Worm (Caenorhabditis elegans) whole organism, young adult: ENCODE results near the gene Y73B6BL.22.

Source experiments
- B0035.1 ChIP-seq: sonication (generic microtip); optimal IDR thresholded peaks from 2 replicates; lab custom pipeline; 2016; ENCODE audit warnings: missing genetic modification characterization, mild to moderate bottlenecking, missing compliant biosample characterization, missing genotype, missing genetic modification reagents
- F23B12.7 ChIP-seq: sonication (generic microtip); optimal IDR thresholded peaks from 2 replicates; lab custom pipeline; 2017; ENCODE audit warnings: missing genetic modification characterization, mild to moderate bottlenecking, missing compliant biosample characterization, antibody characterized with exemption, moderate library complexity; ENCODE audit not compliant: insufficient read depth
- F33H1.4 ChIP-seq: fragments of 200-800 bp; sonication (Bioruptor generic); IDR thresholded peaks from 2 replicates; pipeline ENCODE4 v1.3.6; 2022; ENCODE audit warnings: missing genetic modification reagents, missing genetic modification characterization, missing compliant biosample characterization
- F37B4.10 ChIP-seq: fragments of 200-800 bp; sonication (Bioruptor generic); IDR thresholded peaks from 2 replicates; pipeline ENCODE4 v1.3.6; 2022; ENCODE audit warnings: missing genetic modification characterization, missing compliant biosample characterization
- K12H6.12 ChIP-seq: fragments of 200-800 bp; sonication (Bioruptor generic); optimal IDR thresholded peaks from 2 replicates; lab custom pipeline; 2018; ENCODE audit warnings: mild to moderate bottlenecking, missing genetic modification characterization, missing compliant biosample characterization
- T07F8.4 ChIP-seq: sonication (generic microtip); optimal IDR thresholded peaks from 2 replicates; lab custom pipeline; 2016; ENCODE audit warnings: mild to moderate bottlenecking, missing genetic modification characterization, moderate library complexity, missing compliant biosample characterization
- Y53F4B.3 ChIP-seq: fragments of 200-800 bp; sonication (Bioruptor generic); IDR thresholded peaks from 2 replicates; pipeline ENCODE4 v1.3.6; 2022; ENCODE audit warnings: missing genetic modification reagents, missing genetic modification characterization, missing compliant biosample characterization
- Y53G8AR.9 ChIP-seq: fragments of 200-800 bp; sonication (Bioruptor generic); conservative IDR thresholded peaks from 2 replicates; pipeline ENCODE4 v1.3.6; 2022; ENCODE audit warnings: missing genetic modification reagents, missing genetic modification characterization, missing compliant biosample characterization
- Y79H2A.3 ChIP-seq: fragments of 200-800 bp; sonication (Bioruptor generic); conservative IDR thresholded peaks from 2 replicates; pipeline ENCODE4 v1.3.6; 2022; ENCODE audit warnings: missing genetic modification reagents, missing genetic modification characterization, missing compliant biosample characterization
- ZK185.1 ChIP-seq: sonication (generic microtip); optimal IDR thresholded peaks from 2 replicates; lab custom pipeline; 2016; ENCODE audit warnings: mild to moderate bottlenecking, missing genetic modification characterization, missing compliant biosample characterization; ENCODE audit not compliant: poor library complexity, severe bottlenecking
- ama-1 ChIP-seq, 3 experiments: fragments of 150-350 bp in 1 of 3; sonication (generic microtip) in 2 of 3; optimal IDR thresholded peaks; 2 replicates each; lab custom pipeline; 2014 to 2018; ENCODE audit warnings: missing biosample characterization in 2 of 3, missing genetic modification characterization in 2 of 3, missing genetic modification reagents in 2 of 3
- aptf-2 ChIP-seq: fragments of 200-800 bp; sonication (Bioruptor generic); conservative IDR thresholded peaks from 2 replicates; pipeline ENCODE4 v1.3.6; 2022; ENCODE audit warnings: missing genetic modification reagents, missing genetic modification characterization, missing compliant biosample characterization
- aptf-3 ChIP-seq: fragments of 200-800 bp; sonication (Bioruptor generic); IDR thresholded peaks from 2 replicates; pipeline ENCODE4 v1.3.6; 2022; ENCODE audit warnings: missing genetic modification characterization, missing compliant biosample characterization
- atf-7 ChIP-seq: sonication (generic microtip); optimal IDR thresholded peaks from 2 replicates; lab custom pipeline; 2017; ENCODE audit warnings: mild to moderate bottlenecking, missing genetic modification characterization, missing compliant biosample characterization
- attf-5 ChIP-seq: fragments of 200-800 bp; sonication (Bioruptor generic); optimal IDR thresholded peaks from 2 replicates; lab custom pipeline; 2018; ENCODE audit warnings: mild to moderate bottlenecking, missing genetic modification characterization, missing compliant biosample characterization
- ccch-3 ChIP-seq: fragments of 200-800 bp; sonication (Bioruptor generic); optimal IDR thresholded peaks from 2 replicates; lab custom pipeline; 2018; ENCODE audit warnings: mild to moderate bottlenecking, missing genetic modification characterization, missing compliant biosample characterization
- cebp-2 ChIP-seq: fragments of 200-800 bp; sonication (Bioruptor generic); IDR thresholded peaks from 2 replicates; pipeline ENCODE4 v1.3.6; 2022; ENCODE audit warnings: missing genetic modification characterization, missing compliant biosample characterization
- ceh-58 ChIP-seq: fragments of 200-800 bp; sonication (Bioruptor generic); IDR thresholded peaks from 2 replicates; pipeline ENCODE4 v1.3.6; 2022; ENCODE audit warnings: missing genetic modification characterization, missing compliant biosample characterization
- ceh-91 ChIP-seq: fragments of 200-800 bp; sonication (Bioruptor generic); IDR thresholded peaks from 2 replicates; pipeline ENCODE4 v1.3.6; 2022; ENCODE audit warnings: missing genetic modification reagents, missing genetic modification characterization, missing compliant biosample characterization
- dox-1 ChIP-seq: fragments of 200-800 bp; sonication (Bioruptor generic); IDR thresholded peaks from 2 replicates; pipeline ENCODE4 v1.3.6; 2022; ENCODE audit warnings: missing genetic modification reagents, missing genetic modification characterization, missing compliant biosample characterization
- dpff-1 ChIP-seq: sonication (generic microtip); optimal IDR thresholded peaks from 2 replicates; lab custom pipeline; 2017; ENCODE audit warnings: mild to moderate bottlenecking, missing genetic modification characterization, missing compliant biosample characterization
- dpl-1 ChIP-seq: fragments of 150-350 bp; optimal IDR thresholded peaks from 2 replicates; lab custom pipeline; 2014; ENCODE audit warnings: missing biosample characterization, missing genetic modification reagents, missing genetic modification characterization
- efl-1 ChIP-seq: fragments of 150-350 bp; optimal IDR thresholded peaks from 2 replicates; lab custom pipeline; 2014; ENCODE audit warnings: missing biosample characterization, missing genetic modification reagents, missing genetic modification characterization
- egl-18 ChIP-seq: fragments of 200-800 bp; sonication (Bioruptor generic); IDR thresholded peaks from 2 replicates; pipeline ENCODE4 v1.3.6; 2022; ENCODE audit warnings: missing genetic modification reagents, missing genetic modification characterization, missing compliant biosample characterization
- egl-44 ChIP-seq: fragments of 200-800 bp; sonication (Bioruptor generic); IDR thresholded peaks from 2 replicates; pipeline ENCODE4 v1.3.6; 2022; ENCODE audit warnings: missing genetic modification reagents, missing genetic modification characterization, missing compliant biosample characterization
- ekl-4 ChIP-seq: fragments of 200-800 bp; sonication (Bioruptor generic); IDR thresholded peaks from 2 replicates; pipeline ENCODE4 v1.3.6; 2022; ENCODE audit warnings: missing genetic modification reagents, missing genetic modification characterization, missing compliant biosample characterization
- him-1 ChIP-seq: sonication (generic microtip); optimal IDR thresholded peaks from 2 replicates; lab custom pipeline; 2016; ENCODE audit warnings: missing genotype, missing genetic modification reagents, missing genetic modification characterization, missing compliant biosample characterization
- lag-1 ChIP-seq: fragments of 200-800 bp; sonication (Bioruptor generic); IDR thresholded peaks from 2 replicates; pipeline ENCODE4 v1.3.6; 2022; ENCODE audit warnings: missing genetic modification reagents, missing genetic modification characterization, missing compliant biosample characterization
- lin-35 ChIP-seq, 3 experiments: fragments of 150-350 bp in 2 of 3; sonication (generic microtip) in 1 of 3; optimal IDR thresholded peaks; 2 replicates each; lab custom pipeline; 2014 to 2018; ENCODE audit warnings: missing biosample characterization in 3 of 3, missing genetic modification characterization in 3 of 3, missing genetic modification reagents in 3 of 3
- lsy-27 ChIP-seq: sonication (generic microtip); optimal IDR thresholded peaks from 2 replicates; lab custom pipeline; 2017; ENCODE audit warnings: missing genetic modification characterization, mild to moderate bottlenecking, missing compliant biosample characterization, antibody characterized with exemption, missing genotype, borderline replicate concordance; ENCODE audit not compliant: insufficient read depth
- madf-3 ChIP-seq: fragments of 200-800 bp; sonication (Bioruptor generic); IDR thresholded peaks from 2 replicates; pipeline ENCODE4 v1.3.6; 2022; ENCODE audit warnings: missing genetic modification reagents, missing genetic modification characterization, missing compliant biosample characterization
- madf-6 ChIP-seq: fragments of 200-800 bp; sonication (Bioruptor generic); IDR thresholded peaks from 2 replicates; pipeline ENCODE4 v1.3.6; 2022; ENCODE audit warnings: missing genetic modification reagents, missing genetic modification characterization, missing compliant biosample characterization
- nfya-2 ChIP-seq: fragments of 200-800 bp; sonication (Bioruptor generic); IDR thresholded peaks from 2 replicates; pipeline ENCODE4 v1.3.6; 2022; ENCODE audit warnings: missing genetic modification reagents, missing genetic modification characterization, missing compliant biosample characterization
- nhr-90 ChIP-seq: sonication (generic microtip); optimal IDR thresholded peaks from 2 replicates; lab custom pipeline; 2016; ENCODE audit warnings: missing genotype, mild to moderate bottlenecking, missing genetic modification characterization, missing compliant biosample characterization
- pbrm-1 ChIP-seq: fragments of 200-800 bp; sonication (Bioruptor generic); IDR thresholded peaks from 2 replicates; pipeline ENCODE4 v1.3.6; 2022; ENCODE audit warnings: missing genetic modification reagents, missing genetic modification characterization, missing compliant biosample characterization
- rec-8 ChIP-seq, 2 experiments: sonication (generic microtip); optimal IDR thresholded peaks; 2 replicates each; lab custom pipeline; 2016; ENCODE audit warnings: mild to moderate bottlenecking in 2 of 2, missing genetic modification characterization in 2 of 2, missing genetic modification reagents in 2 of 2, missing genotype in 2 of 2, missing biosample characterization in 1 of 2, missing compliant biosample characterization in 1 of 2, moderate library complexity in 1 of 2
- snpc-1.3 ChIP-seq: sonication (generic microtip); optimal IDR thresholded peaks from 2 replicates; lab custom pipeline; 2017; ENCODE audit warnings: missing genetic modification characterization, mild to moderate bottlenecking, missing compliant biosample characterization, antibody characterized with exemption, moderate library complexity, missing genotype, missing genetic modification reagents; ENCODE audit not compliant: insufficient read depth
- snpc-4 ChIP-seq, 5 experiments: fragments of 150-350 bp in 1 of 5; sonication (generic microtip) in 4 of 5; optimal IDR thresholded peaks; 2 replicates each; lab custom pipeline; 2014 to 2018; ENCODE audit warnings: missing genetic modification characterization in 5 of 5, missing biosample characterization in 3 of 5, antibody characterized with exemption in 2 of 5, mild to moderate bottlenecking in 2 of 5, missing compliant biosample characterization in 2 of 5, missing genotype in 2 of 5, moderate library complexity in 2 of 5, missing genetic modification reagents in 1 of 5
- tlf-1 ChIP-seq: fragments of 200-800 bp; sonication (Bioruptor generic); optimal IDR thresholded peaks from 2 replicates; lab custom pipeline; 2018; ENCODE audit warnings: mild to moderate bottlenecking, missing genetic modification characterization, missing compliant biosample characterization
- xnd-1 ChIP-seq: sonication (generic microtip); optimal IDR thresholded peaks from 2 replicates; lab custom pipeline; 2016; ENCODE audit warnings: missing genotype, missing genetic modification reagents, missing genetic modification characterization, missing compliant biosample characterization
- zfh-2 ChIP-seq: fragments of 200-800 bp; sonication (Bioruptor generic); conservative IDR thresholded peaks from 2 replicates; pipeline ENCODE4 v1.3.6; 2022; ENCODE audit warnings: missing genetic modification reagents, missing genetic modification characterization, missing compliant biosample characterization
- ztf-18 ChIP-seq: sonication (generic microtip); optimal IDR thresholded peaks from 2 replicates; lab custom pipeline; 2016; ENCODE audit warnings: missing genotype, mild to moderate bottlenecking, missing genetic modification characterization, missing compliant biosample characterization
- ztf-22 ChIP-seq: fragments of 200-800 bp; sonication (Bioruptor generic); optimal IDR thresholded peaks from 2 replicates; lab custom pipeline; 2018; ENCODE audit warnings: mild to moderate bottlenecking, missing genetic modification characterization, moderate library complexity, missing compliant biosample characterization

Y73B6BL.22 gene

DNA sequence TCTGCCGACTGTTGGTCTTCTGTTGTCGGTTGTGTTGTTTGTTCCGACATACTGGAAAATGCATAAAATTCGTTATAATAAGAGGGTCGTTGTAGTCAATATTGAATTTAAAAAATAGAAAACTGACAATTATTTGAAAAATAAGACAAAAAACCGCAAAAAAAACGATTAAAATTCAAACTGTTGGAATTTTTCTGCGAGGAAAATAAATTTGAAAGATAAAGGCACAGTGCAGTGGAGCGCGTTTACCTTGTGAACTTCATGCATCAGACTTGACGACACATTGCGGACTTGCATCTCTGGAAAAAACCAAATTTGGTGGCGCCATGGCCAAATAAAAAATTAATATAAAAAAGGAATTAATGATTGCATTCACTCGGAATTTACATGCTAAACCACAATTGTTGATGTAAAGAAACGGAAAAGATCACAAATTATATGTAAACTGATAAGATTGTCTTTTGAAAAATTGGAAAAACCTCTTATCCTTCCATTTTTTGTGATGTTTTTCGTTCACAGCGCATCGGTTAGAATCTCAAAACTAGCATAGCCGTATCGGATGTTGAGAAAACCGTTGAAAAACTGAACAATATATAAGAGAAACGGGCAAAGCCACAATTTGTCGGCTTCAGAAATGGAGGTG is 39.9 kb downstream of the Y73B6BL.22 start, which contains the start of the genes hrpf-2 and bli-6 (continued):
- TF ChIP-seq egl-44 (GFP tag; lab: Robert Waterston, UW) (no peak), Y79H2A.3 (GFP tag; lab: Robert Waterston, UW) (no peak), lin-35 (GFP tag; optimal IDR thresholded peaks at IDR 0.05; lab: Kevin White, UChicago) (peak in 1 of 3 experiments; percentile 65), aptf-3 (GFP tag; lab: Robert Waterston, UW) (no peak), attf-5 (GFP tag; lab: Kevin White, UChicago) (peak; percentile 71), ceh-91 (GFP tag; lab: Robert Waterston, UW) (no peak), nfya-2 (no peak), efl-1 (GFP tag; lab: Kevin White, UChicago) (peak; percentile 47), ZK185.1 (peak; percentile 52), madf-6 (GFP tag; lab: Robert Waterston, UW) (peak; percentile 52; the same call in 1 of the 2 replicates), madf-3 (GFP tag; lab: Robert Waterston, UW) (0 out of 2 replicates have a peak, but pooled peaks have one; percentile 22), F33H1.4 (GFP tag; lab: Robert Waterston, UW) (peak; percentile 49; the same call in 1 of the 2 replicates), K12H6.12 (tag; lab: Kevin White, UChicago) (peak; percentile 4), F23B12.7 (peak; percentile 21), dox-1 (peak; percentile 43; the same call in 1 of the 2 replicates), Y53F4B.3 (GFP tag; lab: Robert Waterston, UW) (no peak), B0035.1 (no peak), ceh-58 (GFP tag; lab: Robert Waterston, UW) (no peak), atf-7 (tag; lab: Kevin White, UChicago) (no peak), snpc-1.3 (tag; lab: Kevin White, UChicago) (peak; percentile 74), ztf-18 (tag; lab: Kevin White, UChicago) (peak; percentile 3), him-1 (tag; lab: Kevin White, UChicago) (peak; percentile 2), lsy-27 (tag; lab: Kevin White, UChicago) (no peak), dpl-1 (GFP tag; lab: Kevin White, UChicago) (peak; percentile 57), T07F8.4 (tag; lab: Kevin White, UChicago) (no peak)

DNA sequence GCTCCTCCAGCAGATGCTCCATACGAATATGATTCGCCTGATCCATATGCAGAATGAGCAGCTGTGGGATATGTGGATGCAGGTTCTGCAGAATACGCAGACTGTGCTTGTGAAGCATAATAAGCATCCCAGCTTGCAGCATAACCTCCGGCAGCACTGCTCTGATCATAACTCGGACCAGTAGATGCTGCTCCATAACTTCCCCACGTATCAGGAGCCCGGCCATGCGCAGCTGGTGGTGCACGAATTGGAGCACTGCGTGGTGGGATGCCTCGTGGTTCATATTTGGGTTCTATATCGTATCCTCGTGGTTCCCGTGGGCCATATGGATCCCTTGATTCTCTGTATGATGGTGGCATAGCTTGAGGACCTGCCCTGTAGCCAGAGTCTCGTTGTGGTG is 42.7 kb downstream of the Y73B6BL.22 start:
- TF ChIP-seq F37B4.10 (GFP tag; lab: Robert Waterston, UW) (0 out of 2 replicates have a peak, but pooled peaks have one; percentile 67), zfh-2 (GFP tag; lab: Robert Waterston, UW) (peak; percentile 64), him-1 (tag; lab: Kevin White, UChicago) (no peak)

DNA sequence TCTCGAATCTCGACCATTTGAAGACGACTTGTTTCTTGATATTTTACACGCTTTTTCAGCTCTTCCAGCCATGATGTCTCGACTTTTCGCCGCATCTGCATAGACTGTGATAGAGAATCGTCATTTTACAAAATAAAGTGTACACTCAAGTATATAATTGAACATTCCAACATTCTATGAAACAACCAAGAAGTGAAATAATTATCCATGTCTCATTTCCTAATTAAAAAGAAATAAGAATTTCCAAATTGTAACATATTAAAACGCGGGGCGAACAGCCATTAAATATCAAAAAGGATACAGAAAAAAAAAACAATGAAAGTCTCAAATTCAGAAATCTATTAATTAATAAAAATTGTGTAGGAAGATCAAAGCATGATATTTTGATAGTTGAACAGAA is 43.5 kb downstream of the Y73B6BL.22 start, which contains the start of gene smg-3:
smg-3 (minus strand) TSS at position 101 of the 400 bp plus-strand sequence.
- no peak for TF ChIP-seq ccch-3 (GFP tag; lab: Kevin White, UChicago)
- no peak for TF ChIP-seq cebp-2 (GFP tag; lab: Robert Waterston, UW)
- no peak for TF ChIP-seq snpc-4 (GFP tag; optimal IDR thresholded peaks at IDR 0.05; lab: Kevin White, UChicago)
- TF ChIP-seq snpc-4 (tag; optimal IDR thresholded peaks at IDR 0.05; lab: Kevin White, UChicago), result peak in 1 of 4 experiments; percentile 65
- no peak for TF ChIP-seq rec-8 (tag; optimal IDR thresholded peaks at IDR 0.05; lab: Kevin White, UChicago)
- no peak for TF ChIP-seq egl-18
- TF ChIP-seq aptf-2 (GFP tag; lab: Robert Waterston, UW), result no peak
- peak; percentile 31; the same call in 1 of the 2 replicates for TF ChIP-seq pbrm-1 (GFP tag; lab: Robert Waterston, UW)
- no peak for TF ChIP-seq ekl-4
- TF ChIP-seq lag-1, result no peak
- no peak for TF ChIP-seq lin-35 (GFP tag; optimal IDR thresholded peaks at IDR 0.05; lab: Kevin White, UChicago)
- TF ChIP-seq dpff-1 (tag; lab: Kevin White, UChicago), result no peak
- TF ChIP-seq aptf-3 (GFP tag; lab: Robert Waterston, UW), result no peak
- TF ChIP-seq tlf-1 (GFP tag; lab: Kevin White, UChicago), result no peak
- no peak for TF ChIP-seq ama-1 (optimal IDR thresholded peaks at IDR 0.05; lab: Kevin White, UChicago)
- peak in 1 of 2 experiments; percentile 48 for TF ChIP-seq ama-1 (GFP tag; optimal IDR thresholded peaks at IDR 0.05; lab: Kevin White, UChicago)
- no peak for TF ChIP-seq nhr-90 (tag; lab: Kevin White, UChicago)
- TF ChIP-seq Y53G8AR.9 (GFP tag; lab: Robert Waterston, UW), result no peak
- no peak for TF ChIP-seq xnd-1 (tag; lab: Kevin White, UChicago)
- TF ChIP-seq Y79H2A.3 (GFP tag; lab: Robert Waterston, UW), result no peak
- no peak for TF ChIP-seq ztf-22 (GFP tag; lab: Kevin White, UChicago)
